Fruit fly (Drosophila melanogaster) whole organism, prepupa: ENCODE data around the gene rho-4.

Experiments
- Blimp-1 ChIP-seq: fragments of 200-800 bp; sonication (Bioruptor generic); optimal IDR thresholded peaks from 3 replicates; lab custom pipeline; 2017; ENCODE audit warnings: missing biosample characterization, missing genetic modification characterization, mild to moderate bottlenecking, moderate library complexity, missing genetic modification reagents
- CG10669 ChIP-seq: fragments of 200-800 bp; sonication (Bioruptor generic); optimal IDR thresholded peaks from 3 replicates; lab custom pipeline; 2018; ENCODE audit warnings: missing biosample characterization, mild to moderate bottlenecking, missing genetic modification characterization, moderate library complexity
- CG11762 ChIP-seq: fragments of 200-800 bp; sonication (Bioruptor generic); optimal IDR thresholded peaks from 3 replicates; lab custom pipeline; 2016; ENCODE audit warnings: missing biosample characterization, missing genetic modification characterization; ENCODE audit not compliant: insufficient read depth
- CG15336 ChIP-seq: fragments of 200-800 bp; sonication (Bioruptor generic); IDR thresholded peaks from 2 replicates; pipeline ENCODE4 v1.3.6; 2022; ENCODE audit warnings: missing biosample characterization, missing genetic modification characterization
- CG3032 ChIP-seq: fragments of 200-800 bp; optimal IDR thresholded peaks from 2 replicates; lab custom pipeline; 2019; ENCODE audit warnings: missing biosample characterization, mild to moderate bottlenecking, missing genetic modification characterization, moderate library complexity
- CG31627 ChIP-seq: fragments of 200-800 bp; sonication (Bioruptor generic); optimal IDR thresholded peaks from 3 replicates; lab custom pipeline; 2016; ENCODE audit warnings: missing biosample characterization, missing genetic modification characterization
- CG32006 ChIP-seq: fragments of 200-800 bp; sonication (Bioruptor generic); optimal IDR thresholded peaks from 3 replicates; lab custom pipeline; 2017; ENCODE audit warnings: missing biosample characterization, mild to moderate bottlenecking, missing genetic modification characterization
- CG6163 ChIP-seq: fragments of 200-800 bp; sonication (Bioruptor generic); IDR thresholded peaks from 3 replicates; pipeline ENCODE4 v1.3.6; 2022; ENCODE audit warnings: missing biosample characterization, missing genetic modification characterization
- CG6276 ChIP-seq: fragments of 200-800 bp; sonication (Bioruptor generic); optimal IDR thresholded peaks from 2 replicates; lab custom pipeline; 2017; ENCODE audit warnings: missing biosample characterization, mild to moderate bottlenecking, missing genetic modification characterization
- CG6808 ChIP-seq: fragments of 200-800 bp; sonication (Bioruptor generic); optimal IDR thresholded peaks from 3 replicates; lab custom pipeline; 2017; ENCODE audit warnings: missing biosample characterization, missing genetic modification characterization, mild to moderate bottlenecking, moderate library complexity, missing genetic modification reagents
- CG7368 ChIP-seq: fragments of 200-800 bp; sonication (Bioruptor generic); optimal IDR thresholded peaks from 3 replicates; lab custom pipeline; 2016; ENCODE audit warnings: missing biosample characterization, missing genetic modification characterization
- CG8119 ChIP-seq: fragments of 200-800 bp; sonication (Bioruptor generic); IDR thresholded peaks from 3 replicates; pipeline ENCODE4 v1.3.6; 2022; ENCODE audit warnings: missing biosample characterization, missing genetic modification characterization
- CG8632 ChIP-seq: fragments of 200-800 bp; sonication (Bioruptor generic); optimal IDR thresholded peaks from 3 replicates; lab custom pipeline; 2016; ENCODE audit warnings: missing biosample characterization, missing genetic modification characterization
- CG9139 ChIP-seq: fragments of 200-800 bp; sonication (Bioruptor generic); optimal IDR thresholded peaks from 3 replicates; lab custom pipeline; 2017; ENCODE audit warnings: missing biosample characterization, mild to moderate bottlenecking, missing genetic modification characterization
- Eip75B ChIP-seq: fragments of 200-800 bp; sonication (Bioruptor generic); optimal IDR thresholded peaks from 3 replicates; lab custom pipeline; 2016; ENCODE audit warnings: missing biosample characterization, missing genetic modification characterization
- Eip78C ChIP-seq: fragments of 200-800 bp; sonication (Bioruptor generic); peaks from one replicate; lab custom pipeline; 2016; ENCODE audit warnings: missing biosample characterization, missing genetic modification characterization
- Eip93F ChIP-seq: fragments of 200-800 bp; sonication (Bioruptor generic); optimal IDR thresholded peaks from 2 replicates; lab custom pipeline; 2016; ENCODE audit warnings: missing biosample characterization, mild to moderate bottlenecking, missing genetic modification characterization
- Ets96B ChIP-seq: fragments of 200-800 bp; optimal IDR thresholded peaks from 2 replicates; lab custom pipeline; 2019; ENCODE audit warnings: missing biosample characterization, mild to moderate bottlenecking, missing genetic modification characterization, moderate library complexity
- Hr4 ChIP-seq: fragments of 200-800 bp; sonication (Bioruptor generic); optimal IDR thresholded peaks from 3 replicates; lab custom pipeline; 2016; ENCODE audit warnings: missing biosample characterization, missing genetic modification characterization
- Lpt ChIP-seq: fragments of 200-800 bp; sonication (Bioruptor generic); optimal IDR thresholded peaks from 3 replicates; lab custom pipeline; 2016; ENCODE audit warnings: missing biosample characterization, missing genetic modification characterization
- Met ChIP-seq: fragments of 200-800 bp; sonication (Bioruptor generic); optimal IDR thresholded peaks from 3 replicates; lab custom pipeline; 2016; ENCODE audit warnings: missing biosample characterization, missing genetic modification characterization
- OdsH ChIP-seq: fragments of 200-800 bp; sonication (Bioruptor generic); optimal IDR thresholded peaks from 3 replicates; lab custom pipeline; 2016; ENCODE audit warnings: missing biosample characterization, missing genetic modification characterization
- Smox ChIP-seq: fragments of 200-800 bp; sonication (Bioruptor generic); optimal IDR thresholded peaks from 3 replicates; lab custom pipeline; 2016; ENCODE audit warnings: missing biosample characterization, missing genetic modification characterization
- Sox102F ChIP-seq: fragments of 200-800 bp; sonication (Bioruptor generic); optimal IDR thresholded peaks from 2 replicates; lab custom pipeline; 2016; ENCODE audit warnings: missing biosample characterization, mild to moderate bottlenecking, missing genetic modification characterization
- Sox14 ChIP-seq: fragments of 200-800 bp; sonication (Bioruptor generic); optimal IDR thresholded peaks from 3 replicates; lab custom pipeline; 2016; ENCODE audit warnings: missing biosample characterization, missing genetic modification characterization
- Sox15 ChIP-seq: fragments of 200-800 bp; sonication (Bioruptor generic); optimal IDR thresholded peaks from 3 replicates; lab custom pipeline; 2016; ENCODE audit warnings: missing biosample characterization, missing genetic modification characterization
- acj6 ChIP-seq: fragments of 200-800 bp; sonication (Bioruptor generic); optimal IDR thresholded peaks from 3 replicates; lab custom pipeline; 2016; ENCODE audit warnings: missing biosample characterization, missing genetic modification characterization
- cyc ChIP-seq: fragments of 200-800 bp; sonication (Bioruptor generic); optimal IDR thresholded peaks from 3 replicates; lab custom pipeline; 2016; ENCODE audit warnings: missing biosample characterization, missing genetic modification characterization
- dsx ChIP-seq: fragments of 200-800 bp; optimal IDR thresholded peaks from 3 replicates; lab custom pipeline; 2019; ENCODE audit warnings: missing biosample characterization, mild to moderate bottlenecking, missing genetic modification characterization, moderate library complexity; ENCODE audit not compliant: poor library complexity, severe bottlenecking
- eg ChIP-seq: fragments of 200-800 bp; sonication (Bioruptor generic); IDR thresholded peaks from 3 replicates; pipeline ENCODE4 v1.3.6; 2022; ENCODE audit warnings: missing biosample characterization, missing genetic modification characterization
- esn ChIP-seq: fragments of 200-800 bp; sonication (Bioruptor generic); optimal IDR thresholded peaks from 2 replicates; lab custom pipeline; 2016; ENCODE audit warnings: missing biosample characterization, mild to moderate bottlenecking, missing genetic modification characterization, moderate library complexity
- fd85E ChIP-seq: fragments of 200-800 bp; sonication (Bioruptor generic); optimal IDR thresholded peaks from 3 replicates; lab custom pipeline; 2016; ENCODE audit warnings: missing biosample characterization, missing genetic modification characterization
- lz ChIP-seq: fragments of 200-800 bp; sonication (Bioruptor generic); optimal IDR thresholded peaks from 3 replicates; lab custom pipeline; 2016; ENCODE audit warnings: missing biosample characterization, missing genetic modification characterization
- net ChIP-seq: fragments of 200-800 bp; sonication (Bioruptor generic); optimal IDR thresholded peaks from 3 replicates; lab custom pipeline; 2016; ENCODE audit warnings: missing biosample characterization, missing genetic modification characterization
- pdm3 ChIP-seq: fragments of 200-800 bp; sonication (Bioruptor generic); optimal IDR thresholded peaks from 3 replicates; lab custom pipeline; 2016; ENCODE audit warnings: missing biosample characterization, missing genetic modification characterization
- salr ChIP-seq, 2 experiments: fragments of 200-800 bp; sonication (Bioruptor generic); optimal IDR thresholded peaks; 3 replicates each; lab custom pipeline; 2016 to 2018; ENCODE audit warnings: missing biosample characterization in 2 of 2, missing genetic modification characterization in 2 of 2, mild to moderate bottlenecking in 1 of 2
- spab ChIP-seq: fragments of 200-800 bp; sonication (Bioruptor generic); optimal IDR thresholded peaks from 2 replicates; lab custom pipeline; 2017; ENCODE audit warnings: missing biosample characterization, mild to moderate bottlenecking, missing genetic modification characterization, missing genetic modification reagents
- ss ChIP-seq, 2 experiments: fragments of 200-800 bp; sonication (Bioruptor generic); optimal IDR thresholded peaks; 2 replicates in 1 of 2; 3 replicates in 1 of 2; lab custom pipeline; 2017 to 2018; ENCODE audit warnings: mild to moderate bottlenecking in 2 of 2, missing biosample characterization in 2 of 2, missing genetic modification characterization in 2 of 2, moderate library complexity in 1 of 2
- svp ChIP-seq: fragments of 200-800 bp; sonication (Bioruptor generic); peaks from one replicate; lab custom pipeline; 2016; ENCODE audit warnings: missing biosample characterization, missing genetic modification characterization
- topi ChIP-seq: fragments of 200-800 bp; sonication (Bioruptor generic); optimal IDR thresholded peaks from 3 replicates; lab custom pipeline; 2016; ENCODE audit warnings: missing biosample characterization, missing genetic modification characterization
- vri ChIP-seq: fragments of 200-800 bp; sonication (Bioruptor generic); optimal IDR thresholded peaks from 3 replicates; lab custom pipeline; 2016; ENCODE audit warnings: missing biosample characterization, mild to moderate bottlenecking, missing genetic modification characterization

rho-4 gene

DNA sequence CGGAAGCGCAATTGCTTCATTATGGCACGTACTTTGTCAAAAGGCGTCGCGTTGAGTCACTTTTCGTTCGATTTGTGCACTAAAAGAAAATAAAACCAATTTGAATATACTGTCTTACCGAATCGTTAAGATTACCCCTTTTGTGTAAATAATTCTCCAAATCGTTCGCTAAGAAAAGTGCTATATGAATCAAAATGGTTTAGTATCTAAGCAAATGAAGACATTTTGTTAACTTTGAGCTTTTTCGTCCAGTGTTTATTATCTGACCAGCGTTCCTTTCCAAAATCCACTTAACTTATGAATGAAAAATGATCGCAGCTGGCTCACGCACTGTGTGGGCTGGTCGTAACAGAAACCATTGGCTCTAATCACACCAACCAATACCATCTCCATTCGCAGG, 49.6 kb upstream of the rho-4 start (continued):
- TF ChIP-seq Ets96B (tag; lab: Kevin White, UChicago) (peak; percentile 23), dsx (GFP tag; lab: Kevin White, UChicago) (no peak), esn (peak; percentile 61), CG6276 (GFP tag; lab: Kevin White, UChicago) (no peak), Sox14 (GFP tag; lab: Kevin White, UChicago) (peak; percentile 37), Eip75B (GFP tag; lab: Kevin White, UChicago) (peak; percentile 23), CG3032 (tag; lab: Kevin White, UChicago) (peak; percentile 16), fd85E (no peak), salr (GFP tag; optimal IDR thresholded peaks at IDR 0.05; lab: Kevin White, UChicago) (no peak), CG31627 (peak; percentile 50)

- TF ChIP-seq CG6163 (GFP tag; lab: Robert Waterston, UW) (peak; percentile 6; the same call in 1 of the 3 replicates), Sox102F (GFP tag; lab: Kevin White, UChicago) (peak; percentile 20), CG10669 (GFP tag; lab: Kevin White, UChicago) (peak; percentile 41), CG8632 (GFP tag; lab: Kevin White, UChicago) (no peak), net (GFP tag; lab: Kevin White, UChicago) (peak; percentile 24), Ets96B (tag; lab: Kevin White, UChicago) (peak; percentile 15), CG6276 (GFP tag; lab: Kevin White, UChicago) (peak; percentile 38), Smox (GFP tag; lab: Kevin White, UChicago) (peak; percentile 17), ss (GFP tag; optimal IDR thresholded peaks at IDR 0.05; lab: Kevin White, UChicago) (peak in 1 of 2 experiments; percentile 3), esn (peak; percentile 39), lz (GFP tag; lab: Kevin White, UChicago) (peak; percentile 1), cyc (GFP tag; lab: Kevin White, UChicago) (peak; percentile 1), CG15336 (GFP tag; lab: Robert Waterston, UW) (0 out of 2 replicates have a peak, but pooled peaks have one; percentile 13), pdm3 (GFP tag; lab: Kevin White, UChicago) (peak; percentile 31), Eip78C (GFP tag; lab: Kevin White, UChicago) (peak; percentile 67), OdsH (GFP tag; lab: Kevin White, UChicago) (peak; percentile 5), CG8119 (GFP tag; lab: Robert Waterston, UW) (peak; percentile 31; the same call in 2 of the 3 replicates), CG6808 (GFP tag; lab: Kevin White, UChicago) (no peak), fd85E (no peak), spab (no peak)
- TF ChIP-seq, all 60 proteins: peak for 16
Measured at dm6 chrX:11555070-11555469, 44.6 kb upstream of the rho-4 start.

DNA sequence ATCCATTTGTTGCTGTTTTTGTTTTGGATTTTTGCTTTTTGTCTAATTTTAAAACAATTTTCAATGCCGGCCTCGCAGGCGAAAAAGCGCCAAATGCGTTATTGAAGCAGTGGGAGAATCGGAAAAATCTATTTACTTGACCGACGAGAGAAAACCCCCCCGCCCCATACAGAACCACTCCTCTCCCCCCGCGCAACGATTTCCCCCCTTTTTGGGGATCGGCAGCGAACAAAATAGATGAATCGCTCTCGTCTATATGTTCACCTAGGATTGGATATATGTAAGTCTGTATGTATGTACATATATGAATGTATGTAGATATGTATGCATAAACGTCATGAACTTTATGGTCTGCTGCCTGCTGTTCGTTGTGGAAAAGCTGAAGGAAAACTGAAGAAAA, 42.9 kb upstream of the rho-4 start:
- TF ChIP-seq salr (GFP tag; optimal IDR thresholded peaks at IDR 0.05; lab: Kevin White, UChicago) (no peak), CG11762 (GFP tag; lab: Kevin White, UChicago) (no peak), Ets96B (tag; lab: Kevin White, UChicago) (no peak), fd85E (no peak), acj6 (no peak), Sox102F (GFP tag; lab: Kevin White, UChicago) (no peak), Eip75B (GFP tag; lab: Kevin White, UChicago) (no peak), CG6163 (GFP tag; lab: Robert Waterston, UW) (no peak), eg (no peak)

- TF ChIP-seq fd85E, result peak; percentile 10
- peak; percentile 52; the same call in 2 of the 3 replicates for TF ChIP-seq eg
- no peak for TF ChIP-seq CG3032 (tag; lab: Kevin White, UChicago)
- TF ChIP-seq CG6276 (GFP tag; lab: Kevin White, UChicago), result peak; percentile 6
- peak; percentile 16 for TF ChIP-seq Eip93F (GFP tag; lab: Kevin White, UChicago)
- TF ChIP-seq CG7368, result no peak
- TF ChIP-seq svp, result peak; percentile 67
- peak; percentile 45; the same call in 1 of the 3 replicates for TF ChIP-seq CG8119 (GFP tag; lab: Robert Waterston, UW)
- peak; percentile 95 for TF ChIP-seq Blimp-1 (GFP tag; lab: Kevin White, UChicago)
- peak; percentile 11 for TF ChIP-seq Lpt (GFP tag; lab: Kevin White, UChicago)
- peak; percentile 8 for TF ChIP-seq CG32006 (GFP tag; lab: Kevin White, UChicago)
- no peak for TF ChIP-seq Sox15 (GFP tag; lab: Kevin White, UChicago)
- TF ChIP-seq CG15336 (GFP tag; lab: Robert Waterston, UW), result peak; percentile 15; the same call in 1 of the 2 replicates
- peak; percentile 23 for TF ChIP-seq Smox (GFP tag; lab: Kevin White, UChicago)
- peak; percentile 69 for TF ChIP-seq vri (GFP tag; lab: Kevin White, UChicago)
- peak; percentile 37 for TF ChIP-seq Met (GFP tag; lab: Kevin White, UChicago)
- no peak for TF ChIP-seq CG6808 (GFP tag; lab: Kevin White, UChicago)
- no peak for TF ChIP-seq spab
- no peak for TF ChIP-seq CG11762 (GFP tag; lab: Kevin White, UChicago)
- TF ChIP-seq topi (GFP tag; lab: Kevin White, UChicago), result peak; percentile 5
- no peak for TF ChIP-seq CG9139 (GFP tag; lab: Kevin White, UChicago)
- TF ChIP-seq esn, result peak; percentile 53
- TF ChIP-seq Sox102F (GFP tag; lab: Kevin White, UChicago), result peak; percentile 56
- peak; percentile 85 for TF ChIP-seq Eip78C (GFP tag; lab: Kevin White, UChicago)
- no peak for TF ChIP-seq cyc (GFP tag; lab: Kevin White, UChicago)
- peak; percentile 22 for TF ChIP-seq Hr4 (GFP tag; lab: Kevin White, UChicago)
Measured at dm6 chrX:11558389-11558908, 41.2 kb upstream of the rho-4 start, which contains the start of gene CG1572. Gene CG1572 (minus strand): TSS chrX:11558654.
